Worm (Caenorhabditis elegans): ENCODE data around the gene K08H2.5.

DNA sequence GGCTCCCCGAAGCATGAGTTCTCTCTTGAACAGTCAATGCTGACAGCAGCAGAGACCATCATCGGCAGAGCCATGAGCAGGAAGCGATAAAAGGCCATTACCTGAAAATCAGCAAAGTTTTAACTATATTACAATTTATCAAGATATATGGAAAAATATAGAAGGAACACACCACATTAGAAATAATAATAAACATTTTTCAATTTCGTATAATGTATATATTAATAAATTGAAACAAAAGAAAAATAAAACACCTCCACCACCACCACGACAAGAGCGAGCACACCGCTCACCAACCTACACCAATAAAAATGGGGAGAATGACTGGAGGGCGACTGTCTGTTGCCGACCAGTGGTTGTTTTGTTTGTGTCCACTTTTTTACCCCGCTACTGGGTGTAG, 44.4 kb upstream of the K08H2.5 start, which contains the start of gene R04D3.2:
- TF ChIP-seq med-1 (GFP tag; optimal IDR thresholded peaks at IDR 0.05; ENCODE audit: insufficient read depth) (no peak), ztf-23 (GFP tag; IDR thresholded peaks at IDR 0.05) (no peak), tab-1 (GFP tag; IDR thresholded peaks at IDR 0.05) (no peak), ztf-29 (GFP tag; IDR thresholded peaks at IDR 0.05) (no peak), ref-1 (GFP tag; conservative IDR thresholded peaks at IDR 0.05) (no peak), T22C8.4 (GFP tag; IDR thresholded peaks at IDR 0.05) (no peak), flt-1 (GFP tag; IDR thresholded peaks at IDR 0.05) (no peak)
